Fruit fly (Drosophila melanogaster) Kc167 (cell line): ENCODE data around the gene mei-217.

Experiments
- Myc ChIP-seq: fragments of >200 bp; optimal IDR thresholded peaks from 2 replicates; lab custom pipeline; 2017; ENCODE audit warnings: missing external identifiers
- Sin3A ChIP-seq: fragments of >200 bp; optimal IDR thresholded peaks from 2 replicates; lab custom pipeline; 2018; ENCODE audit warnings: missing external identifiers
- h ChIP-seq: fragments of >200 bp; optimal IDR thresholded peaks from 3 replicates; lab custom pipeline; 2018; ENCODE audit warnings: missing external identifiers
- insv ChIP-seq: fragments of >200 bp; optimal IDR thresholded peaks from 3 replicates; lab custom pipeline; 2018; ENCODE audit warnings: missing external identifiers
- psq ChIP-seq: fragments of >200 bp; optimal IDR thresholded peaks from 2 replicates; lab custom pipeline; 2017; ENCODE audit warnings: missing external identifiers

DNA sequence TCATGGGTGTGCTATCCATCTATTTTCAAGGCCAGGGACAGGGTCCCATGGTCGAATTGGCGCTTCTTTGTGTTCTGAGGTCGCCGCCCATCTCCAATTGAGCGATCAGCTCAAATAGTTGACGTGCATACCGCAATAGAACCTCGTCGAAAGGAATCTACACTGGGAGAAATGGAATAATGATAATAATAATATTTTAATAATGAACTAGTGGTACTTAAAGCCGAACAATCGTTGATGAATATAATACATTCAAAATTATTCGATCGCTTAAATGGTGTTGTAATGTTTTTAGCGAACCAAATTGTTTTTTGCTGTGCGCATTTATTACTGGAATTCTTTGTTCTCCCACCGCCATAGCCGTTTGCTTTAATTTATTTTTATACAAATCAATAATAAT is 52.2 kb downstream of the mei-217 start:
- no peak for TF ChIP-seq Sin3A (lab: Kevin White, UChicago)
- no peak for TF ChIP-seq insv (lab: Kevin White, UChicago)
- no peak for TF ChIP-seq h (lab: Kevin White, UChicago)
- TF ChIP-seq Myc (lab: Kevin White, UChicago) = no peak
- TF ChIP-seq psq (lab: Kevin White, UChicago) = no peak
